Worm (Caenorhabditis elegans): ENCODE results near the gene C25E10.5.

DNA sequence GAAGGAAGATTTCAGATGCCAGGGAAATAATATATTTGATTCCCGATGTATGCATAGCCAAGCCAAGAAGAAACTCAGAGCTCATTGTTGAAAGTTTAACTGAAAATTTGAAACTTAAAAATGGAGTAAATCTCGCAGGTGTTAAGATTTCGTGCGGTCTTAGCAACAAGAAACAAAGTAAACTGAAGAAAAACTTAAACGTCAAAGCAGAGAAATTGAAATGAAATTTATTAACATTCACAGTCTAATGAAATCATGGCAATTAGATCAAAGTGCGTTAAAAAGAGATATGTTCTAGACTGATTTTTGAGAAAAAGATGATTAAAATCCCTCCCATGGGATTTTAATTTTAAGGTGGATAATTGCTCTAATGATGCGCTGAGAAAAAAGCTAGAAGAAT lies 49.5 kb upstream of the C25E10.5 start, which contains the start of gene str-84:
- no peak for TF ChIP-seq klf-2 (GFP tag; conservative IDR thresholded peaks at IDR 0.05)
- no peak for TF ChIP-seq ztf-29 (GFP tag; IDR thresholded peaks at IDR 0.05)
- no peak for TF ChIP-seq cog-1 (tag; optimal IDR thresholded peaks at IDR 0.05)
- TF ChIP-seq ref-1 (GFP tag; conservative IDR thresholded peaks at IDR 0.05): no peak
- no peak for TF ChIP-seq tab-1 (GFP tag; IDR thresholded peaks at IDR 0.05)
- TF ChIP-seq flt-1 (GFP tag; IDR thresholded peaks at IDR 0.05): no peak
- TF ChIP-seq ztf-23 (GFP tag; IDR thresholded peaks at IDR 0.05): no peak
- TF ChIP-seq med-1 (GFP tag; optimal IDR thresholded peaks at IDR 0.05; ENCODE audit: insufficient read depth): no peak
- no peak for TF ChIP-seq T22C8.4 (GFP tag; IDR thresholded peaks at IDR 0.05)
